Worm (Caenorhabditis elegans): ENCODE measurements around the gene srw-7.

Gene srw-7

ce11 chrV:3805961-3806360 lies at the start of gene srw-7:
srw-7 (plus strand) TSS chrV:3806261.
- TF ChIP-seq B0261.1 (tag; optimal IDR thresholded peaks at IDR 0.05) (no peak), T26A5.8 (tag; optimal IDR thresholded peaks at IDR 0.05) (no peak), Y95B8A.8 (GFP tag; IDR thresholded peaks at IDR 0.05) (no peak), dpff-1 (tag; optimal IDR thresholded peaks at IDR 0.05) (no peak), K11D2.4 (GFP tag; IDR thresholded peaks at IDR 0.05) (no peak), Y67H2A.10 (GFP tag; conservative IDR thresholded peaks at IDR 0.05) (no peak), athp-1 (tag; optimal IDR thresholded peaks at IDR 0.05) (no peak), nhr-120 (GFP tag; IDR thresholded peaks at IDR 0.05) (no peak), die-1 (tag; optimal IDR thresholded peaks at IDR 0.05) (no peak), gei-17 (GFP tag; optimal IDR thresholded peaks at IDR 0.05) (no peak)

- TF ChIP-seq madf-6 (GFP tag; IDR thresholded peaks at IDR 0.05) (peak; percentile 37; the same call in 1 of the 2 replicates), ceh-79 (tag; optimal IDR thresholded peaks at IDR 0.05) (no peak), Y56A3A.18 (GFP tag; IDR thresholded peaks at IDR 0.05) (0 out of 2 replicates have a peak, but pooled peaks have one; percentile 54), Y53G8AR.9 (GFP tag; conservative IDR thresholded peaks at IDR 0.05) (no peak), snpc-1.3 (tag; optimal IDR thresholded peaks at IDR 0.05; ENCODE audit: insufficient read depth) (peak; percentile 3), B0336.3 (GFP tag; IDR thresholded peaks at IDR 0.05) (peak; percentile 30; the same call in 1 of the 2 replicates), F49E8.2 (tag; optimal IDR thresholded peaks at IDR 0.05; ENCODE audit: insufficient read depth) (peak; percentile 61), fkh-3 (tag; optimal IDR thresholded peaks at IDR 0.05) (no peak), unc-130 (GFP tag; optimal IDR thresholded peaks at IDR 0.05) (no peak), F37B4.10 (GFP tag; IDR thresholded peaks at IDR 0.05) (no peak), chd-7 (tag; optimal IDR thresholded peaks at IDR 0.05) (no peak), lin-26 (GFP tag; IDR thresholded peaks at IDR 0.05) (0 out of 2 replicates have a peak, but pooled peaks have one; percentile 24), cebp-1 (GFP tag; IDR thresholded peaks at IDR 0.05) (no peak), cebp-1 (tag; optimal IDR thresholded peaks at IDR 0.05) (peak; percentile 44), bed-1 (GFP tag; IDR thresholded peaks at IDR 0.05) (no peak), lsy-27 (tag; optimal IDR thresholded peaks at IDR 0.05; ENCODE audit: borderline replicate concordance, insufficient read depth) (no peak), ceh-27 (GFP tag; optimal IDR thresholded peaks at IDR 0.05) (no peak), B0261.1 (tag; optimal IDR thresholded peaks at IDR 0.05) (no peak), ztf-18 (tag; optimal IDR thresholded peaks at IDR 0.05) (no peak), tlf-1 (GFP tag; optimal IDR thresholded peaks at IDR 0.05) (peak; percentile 4), snpc-4 (GFP tag; optimal IDR thresholded peaks at IDR 0.05) (no peak), snpc-4 (tag; optimal IDR thresholded peaks at IDR 0.05) (peak in 3 of 4 experiments; percentile 25 to 46 (median 41)), ekl-4 (GFP tag; IDR thresholded peaks at IDR 0.05) (0 out of 2 replicates have a peak, but pooled peaks have one; percentile 28), zim-3 (tag; optimal IDR thresholded peaks at IDR 0.05) (no peak), lin-54 (GFP tag; optimal IDR thresholded peaks at IDR 0.05) (peak; percentile 6), snpc-3.4 (tag; optimal IDR thresholded peaks at IDR 0.05) (no peak), ama-1 (optimal IDR thresholded peaks at IDR 0.05) (no peak), ama-1 (GFP tag; optimal IDR thresholded peaks at IDR 0.05) (peak in 1 of 2 experiments; percentile 48), hmg-1.2 (GFP tag; IDR thresholded peaks at IDR 0.05) (peak; percentile 97), dox-1 (GFP tag; IDR thresholded peaks at IDR 0.05) (0 out of 2 replicates have a peak, but pooled peaks have one; percentile 14), hlh-12 (tag; optimal IDR thresholded peaks at IDR 0.05) (no peak), nfyb-1 (GFP tag; IDR thresholded peaks at IDR 0.05) (0 out of 2 replicates have a peak, but pooled peaks have one; percentile 36), sdz-38 (tag; optimal IDR thresholded peaks at IDR 0.05) (no peak), attf-3 (GFP tag; conservative IDR thresholded peaks at IDR 0.05) (peak; percentile 38), lin-35 (GFP tag; optimal IDR thresholded peaks at IDR 0.05) (peak in 1 of 3 experiments; percentile 9), F57C9.4 (tag; optimal IDR thresholded peaks at IDR 0.05) (no peak)
Measured at ce11 chrV:3756887-3757286, 49.2 kb upstream of the srw-7 start, which contains the start of gene gid-7. gid-7 (minus strand) TSS chrV:3757074.
